Fruit fly (Drosophila melanogaster) whole organism, embryonic: ENCODE data around the gene Hph.

Experiments
- Asciz ChIP-seq: fragments of 200-800 bp; sonication (Bioruptor generic); optimal IDR thresholded peaks from 2 replicates; lab custom pipeline; 2017; ENCODE audit warnings: missing biosample characterization, mild to moderate bottlenecking, missing genetic modification characterization, missing genetic modification reagents
- Atf-2 ChIP-seq: fragments of 200-800 bp; sonication (Bioruptor generic); optimal IDR thresholded peaks from 2 replicates; lab custom pipeline; 2016; ENCODE audit warnings: missing biosample characterization, missing genetic modification characterization
- Bdp1 ChIP-seq: fragments of 200-800 bp; sonication (Bioruptor generic); optimal IDR thresholded peaks from 3 replicates; lab custom pipeline; 2016; ENCODE audit warnings: missing biosample characterization, missing genetic modification characterization
- BtbVII ChIP-seq: fragments of 200-800 bp; sonication (Bioruptor generic); optimal IDR thresholded peaks from 3 replicates; lab custom pipeline; 2017; ENCODE audit warnings: missing biosample characterization, mild to moderate bottlenecking, missing genetic modification characterization
- CG10267 ChIP-seq: fragments of 200-800 bp; sonication (Bioruptor generic); optimal IDR thresholded peaks from 2 replicates; lab custom pipeline; 2018; ENCODE audit warnings: missing biosample characterization, mild to moderate bottlenecking, missing genetic modification characterization, moderate library complexity
- CG10462 ChIP-seq: fragments of 200-800 bp; sonication (Bioruptor generic); optimal IDR thresholded peaks from 2 replicates; lab custom pipeline; 2016; ENCODE audit warnings: missing biosample characterization, missing genetic modification characterization
- CG10654 ChIP-seq: fragments of 200-800 bp; sonication (Bioruptor generic); optimal IDR thresholded peaks from 2 replicates; lab custom pipeline; 2016; ENCODE audit warnings: missing biosample characterization, missing genetic modification characterization
- CG11093 ChIP-seq: fragments of 200-800 bp; sonication (Bioruptor generic); IDR thresholded peaks from 3 replicates; pipeline ENCODE4 v1.3.6; 2022; ENCODE audit warnings: missing biosample characterization, missing genetic modification characterization
- CG11723 ChIP-seq: fragments of 200-800 bp; sonication (Bioruptor generic); optimal IDR thresholded peaks from 2 replicates; lab custom pipeline; 2017; ENCODE audit warnings: missing biosample characterization, mild to moderate bottlenecking, missing genetic modification characterization
- CG12299 ChIP-seq: fragments of 200-800 bp; sonication (Bioruptor generic); optimal IDR thresholded peaks from 2 replicates; lab custom pipeline; 2018; ENCODE audit warnings: missing biosample characterization, mild to moderate bottlenecking, missing genetic modification characterization
- CG15269 ChIP-seq: fragments of 200-800 bp; sonication (Bioruptor generic); optimal IDR thresholded peaks from 2 replicates; lab custom pipeline; 2018; ENCODE audit warnings: missing biosample characterization, mild to moderate bottlenecking, missing genetic modification characterization, moderate library complexity
- CG15601 ChIP-seq: fragments of 200-800 bp; sonication (Bioruptor generic); optimal IDR thresholded peaks from 3 replicates; lab custom pipeline; 2019; ENCODE audit warnings: missing biosample characterization, mild to moderate bottlenecking, missing genetic modification characterization, moderate library complexity
- CG15696 ChIP-seq: fragments of 200-800 bp; sonication (Bioruptor generic); optimal IDR thresholded peaks from 2 replicates; lab custom pipeline; 2019; ENCODE audit warnings: missing biosample characterization, mild to moderate bottlenecking, missing genetic modification characterization, moderate library complexity
- CG1647 ChIP-seq: fragments of 200-800 bp; sonication (Bioruptor generic); optimal IDR thresholded peaks from 3 replicates; lab custom pipeline; 2016; ENCODE audit warnings: missing biosample characterization, missing genetic modification characterization
- CG17912 ChIP-seq: fragments of 200-800 bp; sonication (Bioruptor generic); optimal IDR thresholded peaks from 2 replicates; lab custom pipeline; 2018; ENCODE audit warnings: missing biosample characterization, mild to moderate bottlenecking, missing genetic modification characterization
- CG18599 ChIP-seq: fragments of 200-800 bp; sonication (Bioruptor generic); optimal IDR thresholded peaks from 3 replicates; lab custom pipeline; 2017; ENCODE audit warnings: missing biosample characterization, missing genetic modification characterization, mild to moderate bottlenecking, moderate library complexity, missing genetic modification reagents
- CG2129 ChIP-seq: fragments of 200-800 bp; sonication (Bioruptor generic); IDR thresholded peaks from 2 replicates; pipeline ENCODE4 v1.3.6; 2022; ENCODE audit warnings: missing biosample characterization, missing genetic modification characterization; ENCODE audit not compliant: partially characterized antibody
- CG31388 ChIP-seq: fragments of 200-800 bp; sonication (Bioruptor generic); optimal IDR thresholded peaks from 2 replicates; lab custom pipeline; 2016; ENCODE audit warnings: missing biosample characterization, missing genetic modification characterization
- CG33213 ChIP-seq: fragments of 200-800 bp; sonication (Bioruptor generic); optimal IDR thresholded peaks from 3 replicates; lab custom pipeline; 2016; ENCODE audit warnings: missing biosample characterization, missing genetic modification characterization
- CG3995 ChIP-seq: fragments of 200-800 bp; sonication (Bioruptor generic); optimal IDR thresholded peaks from 3 replicates; lab custom pipeline; 2016; ENCODE audit warnings: missing biosample characterization, missing genetic modification characterization
- CG4730 ChIP-seq: fragments of 200-800 bp; sonication (Bioruptor generic); IDR thresholded peaks from 2 replicates; pipeline ENCODE4 v1.3.6; 2022; ENCODE audit warnings: missing biosample characterization, missing genetic modification characterization
- CG4820 ChIP-seq: fragments of 200-800 bp; sonication (Bioruptor generic); optimal IDR thresholded peaks from 3 replicates; lab custom pipeline; 2016; ENCODE audit warnings: missing biosample characterization, missing genetic modification characterization
- CG6813 ChIP-seq: fragments of 200-800 bp; sonication (Bioruptor generic); optimal IDR thresholded peaks from 2 replicates; lab custom pipeline; 2017; ENCODE audit warnings: missing biosample characterization, missing genetic modification characterization, mild to moderate bottlenecking, moderate library complexity, missing genetic modification reagents
- CG7271 ChIP-seq: fragments of 200-800 bp; sonication (Bioruptor generic); optimal IDR thresholded peaks from 2 replicates; lab custom pipeline; 2018; ENCODE audit warnings: missing biosample characterization, mild to moderate bottlenecking, missing genetic modification characterization, moderate library complexity
- CG7963 ChIP-seq: fragments of 200-800 bp; sonication (Bioruptor generic); IDR thresholded peaks from 3 replicates; pipeline ENCODE4 v1.3.6; 2022; ENCODE audit warnings: missing biosample characterization, missing genetic modification characterization; ENCODE audit not compliant: partially characterized antibody
- CG8478 ChIP-seq: fragments of >200 bp; optimal IDR thresholded peaks from 2 replicates; lab custom pipeline; 2018
- CG8944 ChIP-seq: fragments of 200-800 bp; sonication (Bioruptor generic); optimal IDR thresholded peaks from 3 replicates; lab custom pipeline; 2016; ENCODE audit warnings: missing biosample characterization, missing genetic modification characterization
- CG9215 ChIP-seq: fragments of 200-800 bp; sonication (Bioruptor generic); IDR thresholded peaks from 2 replicates; pipeline ENCODE4 v1.3.6; 2022; ENCODE audit warnings: missing biosample characterization, missing genetic modification characterization
- Chrac-16 ChIP-seq: fragments of 200-800 bp; sonication (Bioruptor generic); optimal IDR thresholded peaks from 3 replicates; lab custom pipeline; 2016; ENCODE audit warnings: missing biosample characterization, missing genetic modification characterization
- Dip2 ChIP-seq: fragments of 200-800 bp; sonication (Bioruptor generic); IDR thresholded peaks from 2 replicates; pipeline ENCODE4 v1.3.6; 2022; ENCODE audit warnings: missing biosample characterization, missing genetic modification characterization
- Doc2 ChIP-seq: fragments of 200-800 bp; sonication (Bioruptor generic); IDR thresholded peaks from 2 replicates; pipeline ENCODE4 v1.3.6; 2022; ENCODE audit warnings: missing biosample characterization, missing genetic modification characterization
- Lhr ChIP-seq: fragments of 200-800 bp; sonication (Bioruptor generic); optimal IDR thresholded peaks from 3 replicates; lab custom pipeline; 2017; ENCODE audit warnings: mild to moderate bottlenecking, missing biosample characterization, missing genetic modification reagents, missing genetic modification characterization
- Mrtf ChIP-seq: fragments of 200-800 bp; sonication (Bioruptor generic); IDR thresholded peaks from 3 replicates; pipeline ENCODE4 v1.3.6; 2022; ENCODE audit warnings: missing biosample characterization, missing genetic modification characterization
- NK7.1 ChIP-seq: fragments of 200-800 bp; sonication (Bioruptor generic); optimal IDR thresholded peaks from 3 replicates; lab custom pipeline; 2016; ENCODE audit warnings: missing biosample characterization, missing genetic modification characterization
- Pdp1 ChIP-seq, 2 experiments: fragments of 200-800 bp; sonication (Bioruptor generic); optimal IDR thresholded peaks; 3 replicates each; lab custom pipeline; 2016; ENCODE audit warnings: missing biosample characterization in 2 of 2, missing genetic modification characterization in 2 of 2, mild to moderate bottlenecking in 1 of 2, moderate library complexity in 1 of 2
- Sin3A ChIP-seq: fragments of >200 bp; optimal IDR thresholded peaks from 2 replicates; lab custom pipeline; 2018
- Usf ChIP-seq: fragments of 200-800 bp; sonication (Bioruptor generic); optimal IDR thresholded peaks from 2 replicates; lab custom pipeline; 2017; ENCODE audit warnings: missing genotype, missing biosample characterization, missing genetic modification characterization
- br ChIP-seq: fragments of >200 bp; optimal IDR thresholded peaks from 2 replicates; lab custom pipeline; 2017
- crol ChIP-seq: fragments of 200-800 bp; sonication (Bioruptor generic); IDR thresholded peaks from 2 replicates; pipeline ENCODE4 v1.3.6; 2022; ENCODE audit warnings: missing biosample characterization, missing genetic modification characterization
- dan ChIP-seq: fragments of 200-800 bp; sonication (Bioruptor generic); IDR thresholded peaks from 2 replicates; pipeline ENCODE4 v1.3.6; 2022; ENCODE audit warnings: missing biosample characterization, missing genetic modification characterization
- eve ChIP-seq, 2 experiments: fragments of >200 bp; optimal IDR thresholded peaks; 2 replicates each; lab custom pipeline; 2017; ENCODE audit warnings: missing biosample characterization in 2 of 2, missing genetic modification characterization in 2 of 2
- fd3F ChIP-seq: fragments of 200-800 bp; sonication (Bioruptor generic); optimal IDR thresholded peaks from 2 replicates; lab custom pipeline; 2018; ENCODE audit warnings: missing biosample characterization, mild to moderate bottlenecking, missing genetic modification characterization, moderate library complexity
- lilli ChIP-seq: fragments of 200-800 bp; sonication (Bioruptor generic); optimal IDR thresholded peaks from 3 replicates; lab custom pipeline; 2016; ENCODE audit warnings: missing biosample characterization, missing genetic modification characterization
- nerfin-2 ChIP-seq: fragments of 200-800 bp; sonication (Bioruptor generic); IDR thresholded peaks from 2 replicates; pipeline ENCODE4 v1.3.6; 2022; ENCODE audit warnings: missing biosample characterization, missing genetic modification characterization; ENCODE audit not compliant: partially characterized antibody
- org-1 ChIP-seq: fragments of 200-800 bp; sonication (Bioruptor generic); optimal IDR thresholded peaks from 2 replicates; lab custom pipeline; 2017; ENCODE audit warnings: missing biosample characterization, missing genetic modification characterization
- pfk ChIP-seq: fragments of 200-800 bp; sonication (Bioruptor generic); optimal IDR thresholded peaks from 2 replicates; lab custom pipeline; 2018; ENCODE audit warnings: missing biosample characterization, mild to moderate bottlenecking, missing genetic modification characterization, moderate library complexity
- schlank ChIP-seq: fragments of 200-800 bp; sonication (Bioruptor generic); optimal IDR thresholded peaks from 2 replicates; lab custom pipeline; 2018; ENCODE audit warnings: missing biosample characterization, mild to moderate bottlenecking, missing genetic modification characterization
- tin ChIP-seq: fragments of 200-800 bp; sonication (Bioruptor generic); optimal IDR thresholded peaks from 3 replicates; lab custom pipeline; 2016; ENCODE audit warnings: missing biosample characterization, missing genetic modification characterization
- tup ChIP-seq: fragments of 200-800 bp; sonication (Bioruptor generic); optimal IDR thresholded peaks from 2 replicates; lab custom pipeline; 2016; ENCODE audit warnings: missing biosample characterization, mild to moderate bottlenecking, missing genetic modification characterization, moderate library complexity
- vnd ChIP-seq: fragments of 200-800 bp; sonication (Bioruptor generic); IDR thresholded peaks from 3 replicates; pipeline ENCODE4 v1.3.6; 2022; ENCODE audit warnings: missing biosample characterization, missing genetic modification characterization; ENCODE audit not compliant: partially characterized antibody

Gene Hph

DNA sequence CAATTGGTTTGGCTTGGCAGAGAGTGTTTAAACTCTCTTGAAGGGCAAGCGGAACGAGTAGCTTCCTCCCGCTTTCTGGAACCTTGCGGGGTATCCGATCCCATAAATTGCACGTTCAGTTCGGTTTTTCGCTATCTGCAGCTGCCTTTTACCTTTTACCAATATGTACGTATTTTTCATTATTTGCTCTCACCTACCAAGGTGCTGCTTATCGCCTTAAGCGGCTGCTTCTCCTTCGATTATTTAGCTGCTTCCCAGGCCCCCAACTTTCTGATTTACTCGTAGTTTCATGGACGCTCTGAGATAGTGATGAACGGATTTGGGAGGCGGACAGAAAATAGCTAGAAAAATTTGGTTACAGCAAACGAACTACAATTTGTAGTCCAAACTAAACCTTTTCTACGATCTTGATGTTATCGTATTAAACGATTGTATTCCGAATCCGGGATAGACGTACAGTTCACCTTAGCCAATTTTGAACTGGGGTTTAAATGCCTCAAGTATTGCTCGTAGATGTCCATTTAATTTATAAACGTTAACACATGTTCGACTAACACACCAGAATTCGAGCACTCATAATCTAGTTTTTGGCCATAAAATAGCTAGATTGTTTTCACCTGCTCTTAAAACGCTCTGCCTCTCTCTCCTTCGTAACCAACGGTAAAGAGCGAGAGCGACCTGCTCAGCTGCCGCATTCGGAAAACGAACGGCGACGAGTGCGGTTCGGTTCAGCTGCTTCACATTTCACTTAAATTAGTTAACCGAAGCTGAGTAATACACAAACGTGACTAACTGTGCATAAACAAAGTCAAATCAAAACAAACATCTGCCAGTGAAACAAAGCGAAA is 7.6 kb downstream of the Hph start (continued):
- TF ChIP-seq Doc2 (GFP tag; lab: Robert Waterston, UW) (no peak), br (lab: Kevin White, UChicago) (no peak), Chrac-16 (GFP tag; lab: Kevin White, UChicago) (peak; percentile 8), Lhr (no peak), CG33213 (peak; percentile 31), CG15696 (tag; lab: Kevin White, UChicago) (peak; percentile 9), Pdp1 (GFP tag; optimal IDR thresholded peaks at IDR 0.05; lab: Kevin White, UChicago) (peak in 1 of 2 experiments; percentile 58), CG3995 (GFP tag; lab: Kevin White, UChicago) (peak; percentile 2), BtbVII (GFP tag; lab: Kevin White, UChicago) (peak; percentile 59), lilli (GFP tag; lab: Kevin White, UChicago) (peak; percentile 39), CG11723 (GFP tag; lab: Kevin White, UChicago) (peak; percentile 15), CG10267 (peak; percentile 32), Sin3A (no peak), Atf-2 (no peak), CG10654 (GFP tag; lab: Kevin White, UChicago) (no peak), fd3F (GFP tag; lab: Kevin White, UChicago) (peak; percentile 13), crol (GFP tag; lab: Robert Waterston, UW) (no peak), eve (GFP tag; optimal IDR thresholded peaks at IDR 0.05; lab: Kevin White, UChicago) (no peak), CG4730 (GFP tag; lab: Robert Waterston, UW) (no peak), CG10462 (GFP tag; lab: Kevin White, UChicago) (no peak), CG15601 (tag; lab: Kevin White, UChicago) (peak; percentile 23), dan (GFP tag; lab: Robert Waterston, UW) (no peak), CG4820 (GFP tag; lab: Kevin White, UChicago) (no peak), CG15269 (tag; lab: Kevin White, UChicago) (peak; percentile 51), CG7963 (no peak), CG17912 (no peak), pfk (GFP tag; lab: Kevin White, UChicago) (no peak), CG18599 (GFP tag; lab: Kevin White, UChicago) (peak; percentile 66), CG2129 (GFP tag; lab: Robert Waterston, UW) (no peak), Asciz (GFP tag; lab: Kevin White, UChicago) (peak; percentile 2), CG7271 (tag; lab: Kevin White, UChicago) (no peak), CG9215 (GFP tag; lab: Robert Waterston, UW) (no peak), Usf (GFP tag; lab: Kevin White, UChicago) (no peak), CG8944 (GFP tag; lab: Kevin White, UChicago) (no peak), org-1 (GFP tag; lab: Kevin White, UChicago) (peak; percentile 43), CG1647 (GFP tag; lab: Kevin White, UChicago) (no peak), Mrtf (GFP tag; lab: Robert Waterston, UW) (0 out of 3 replicates have a peak, but pooled peaks have one; percentile 25), Bdp1 (no peak), NK7.1 (GFP tag; lab: Kevin White, UChicago) (peak; percentile 22), CG31388 (no peak), CG11093 (no peak), schlank (tag; lab: Kevin White, UChicago) (no peak), tup (no peak), CG8478 (lab: Kevin White, UChicago) (no peak), CG6813 (no peak), nerfin-2 (GFP tag; lab: Robert Waterston, UW) (no peak), CG12299 (tag; lab: Kevin White, UChicago) (peak; percentile 24), vnd (GFP tag; lab: Robert Waterston, UW) (no peak), tin (GFP tag; lab: Kevin White, UChicago) (no peak), Dip2 (GFP tag; lab: Robert Waterston, UW) (no peak)
